Worm (Caenorhabditis elegans) whole organism, young adult: ENCODE data around the gene jmjd-3.3.

Experiments used
- D2030.7 ChIP-seq: fragments of 200-800 bp; sonication (Bioruptor generic); IDR thresholded peaks from 2 replicates; pipeline ENCODE4 v1.3.6; 2022; ENCODE audit warnings: missing genetic modification reagents, missing genetic modification characterization, missing compliant biosample characterization
- F23B12.7 ChIP-seq: sonication (generic microtip); optimal IDR thresholded peaks from 2 replicates; lab custom pipeline; 2017; ENCODE audit warnings: missing genetic modification characterization, mild to moderate bottlenecking, missing compliant biosample characterization, antibody characterized with exemption, moderate library complexity; ENCODE audit not compliant: insufficient read depth
- F33H1.4 ChIP-seq: fragments of 200-800 bp; sonication (Bioruptor generic); IDR thresholded peaks from 2 replicates; pipeline ENCODE4 v1.3.6; 2022; ENCODE audit warnings: missing genetic modification reagents, missing genetic modification characterization, missing compliant biosample characterization
- K11D2.4 ChIP-seq: fragments of 200-800 bp; sonication (Bioruptor generic); IDR thresholded peaks from 2 replicates; pipeline ENCODE4 v1.3.6; 2022; ENCODE audit warnings: missing genetic modification reagents, missing genetic modification characterization, missing compliant biosample characterization
- T07F8.4 ChIP-seq: sonication (generic microtip); optimal IDR thresholded peaks from 2 replicates; lab custom pipeline; 2016; ENCODE audit warnings: mild to moderate bottlenecking, missing genetic modification characterization, moderate library complexity, missing compliant biosample characterization
- ZK185.1 ChIP-seq: sonication (generic microtip); optimal IDR thresholded peaks from 2 replicates; lab custom pipeline; 2016; ENCODE audit warnings: mild to moderate bottlenecking, missing genetic modification characterization, missing compliant biosample characterization; ENCODE audit not compliant: poor library complexity, severe bottlenecking
- aptf-3 ChIP-seq: fragments of 200-800 bp; sonication (Bioruptor generic); IDR thresholded peaks from 2 replicates; pipeline ENCODE4 v1.3.6; 2022; ENCODE audit warnings: missing genetic modification characterization, missing compliant biosample characterization
- attf-3 ChIP-seq: fragments of 200-800 bp; sonication (Bioruptor generic); conservative IDR thresholded peaks from 2 replicates; pipeline ENCODE4 v1.3.6; 2022; ENCODE audit warnings: missing genetic modification reagents, missing genetic modification characterization, missing compliant biosample characterization
- attf-5 ChIP-seq: fragments of 200-800 bp; sonication (Bioruptor generic); optimal IDR thresholded peaks from 2 replicates; lab custom pipeline; 2018; ENCODE audit warnings: mild to moderate bottlenecking, missing genetic modification characterization, missing compliant biosample characterization
- attf-6 ChIP-seq: fragments of 200-800 bp; sonication (Bioruptor generic); IDR thresholded peaks from 2 replicates; pipeline ENCODE4 v1.3.6; 2022; ENCODE audit warnings: missing genetic modification reagents, missing genetic modification characterization, missing compliant biosample characterization
- cebp-1 ChIP-seq, 2 experiments: fragments of 200-800 bp in 1 of 2; sonication (Bioruptor generic) in 1 of 2; sonication (generic microtip) in 1 of 2; IDR thresholded peaks in 1 of 2; optimal IDR thresholded peaks in 1 of 2; 2 replicates each; pipeline versions ENCODE4 v1.3.6 to Lab custom; 2017 to 2022; ENCODE audit warnings: missing compliant biosample characterization in 2 of 2, missing genetic modification characterization in 2 of 2, mild to moderate bottlenecking in 1 of 2, missing genetic modification reagents in 1 of 2, moderate library complexity in 1 of 2
- ceh-100 ChIP-seq: fragments of 200-800 bp; sonication (Bioruptor generic); IDR thresholded peaks from 2 replicates; pipeline ENCODE4 v1.3.6; 2022; ENCODE audit warnings: missing genetic modification reagents, missing genetic modification characterization, missing compliant biosample characterization
- ceh-27 ChIP-seq: fragments of 200-800 bp; sonication (Bioruptor generic); optimal IDR thresholded peaks from 2 replicates; lab custom pipeline; 2018; ENCODE audit warnings: mild to moderate bottlenecking, missing genetic modification characterization, moderate library complexity, missing compliant biosample characterization
- ceh-79 ChIP-seq: sonication (generic microtip); optimal IDR thresholded peaks from 2 replicates; lab custom pipeline; 2017; ENCODE audit warnings: mild to moderate bottlenecking, missing genetic modification characterization, missing compliant biosample characterization
- die-1 ChIP-seq: sonication (generic microtip); optimal IDR thresholded peaks from 2 replicates; lab custom pipeline; 2016; ENCODE audit warnings: missing genotype, mild to moderate bottlenecking, missing genetic modification characterization, missing compliant biosample characterization
- dox-1 ChIP-seq: fragments of 200-800 bp; sonication (Bioruptor generic); IDR thresholded peaks from 2 replicates; pipeline ENCODE4 v1.3.6; 2022; ENCODE audit warnings: missing genetic modification reagents, missing genetic modification characterization, missing compliant biosample characterization
- efl-1 ChIP-seq: fragments of 150-350 bp; optimal IDR thresholded peaks from 2 replicates; lab custom pipeline; 2014; ENCODE audit warnings: missing biosample characterization, missing genetic modification reagents, missing genetic modification characterization
- egl-44 ChIP-seq: fragments of 200-800 bp; sonication (Bioruptor generic); IDR thresholded peaks from 2 replicates; pipeline ENCODE4 v1.3.6; 2022; ENCODE audit warnings: missing genetic modification reagents, missing genetic modification characterization, missing compliant biosample characterization
- gei-17 ChIP-seq: fragments of 200-800 bp; sonication (Bioruptor generic); optimal IDR thresholded peaks from 2 replicates; lab custom pipeline; 2018; ENCODE audit warnings: mild to moderate bottlenecking, missing genetic modification characterization, missing compliant biosample characterization
- hlh-12 ChIP-seq: sonication (generic microtip); optimal IDR thresholded peaks from 2 replicates; lab custom pipeline; 2016; ENCODE audit warnings: missing genetic modification characterization, missing compliant biosample characterization
- hmg-20 ChIP-seq: fragments of 200-800 bp; sonication (Bioruptor generic); IDR thresholded peaks from 2 replicates; pipeline ENCODE4 v1.3.6; 2022; ENCODE audit warnings: missing genetic modification reagents, missing genetic modification characterization, missing compliant biosample characterization
- lag-1 ChIP-seq: fragments of 200-800 bp; sonication (Bioruptor generic); IDR thresholded peaks from 2 replicates; pipeline ENCODE4 v1.3.6; 2022; ENCODE audit warnings: missing genetic modification reagents, missing genetic modification characterization, missing compliant biosample characterization
- let-526 ChIP-seq: fragments of 200-800 bp; sonication (Bioruptor generic); IDR thresholded peaks from 2 replicates; pipeline ENCODE4 v1.3.6; 2022; ENCODE audit warnings: missing genetic modification reagents, missing genetic modification characterization, missing compliant biosample characterization
- lin-54 ChIP-seq: fragments of 200-800 bp; sonication (Bioruptor generic); optimal IDR thresholded peaks from 2 replicates; lab custom pipeline; 2018; ENCODE audit warnings: mild to moderate bottlenecking, missing genetic modification characterization, missing compliant biosample characterization
- lir-1 ChIP-seq: fragments of 200-800 bp; sonication (Bioruptor generic); conservative IDR thresholded peaks from 2 replicates; pipeline ENCODE4 v1.3.6; 2022; ENCODE audit warnings: missing genetic modification reagents, missing genetic modification characterization, missing compliant biosample characterization
- lsl-1 ChIP-seq: fragments of 200-800 bp; sonication (Bioruptor generic); optimal IDR thresholded peaks from 2 replicates; lab custom pipeline; 2018; ENCODE audit warnings: mild to moderate bottlenecking, missing genetic modification characterization, moderate library complexity, missing compliant biosample characterization
- madf-10 ChIP-seq: sonication (generic microtip); optimal IDR thresholded peaks from 2 replicates; lab custom pipeline; 2016; ENCODE audit warnings: mild to moderate bottlenecking, missing genetic modification characterization, missing compliant biosample characterization
- madf-6 ChIP-seq: fragments of 200-800 bp; sonication (Bioruptor generic); IDR thresholded peaks from 2 replicates; pipeline ENCODE4 v1.3.6; 2022; ENCODE audit warnings: missing genetic modification reagents, missing genetic modification characterization, missing compliant biosample characterization
- mcd-1 ChIP-seq: fragments of 200-800 bp; sonication (Bioruptor generic); IDR thresholded peaks from 2 replicates; pipeline ENCODE4 v1.3.6; 2022; ENCODE audit warnings: missing genetic modification reagents, missing genetic modification characterization, missing compliant biosample characterization
- mel-28 ChIP-seq: sonication (generic microtip); optimal IDR thresholded peaks from 2 replicates; lab custom pipeline; 2016; ENCODE audit warnings: borderline replicate concordance, mild to moderate bottlenecking, missing genetic modification characterization, missing compliant biosample characterization
- mxl-1 ChIP-seq: sonication (generic microtip); optimal IDR thresholded peaks from 2 replicates; lab custom pipeline; 2016; ENCODE audit warnings: missing genetic modification characterization, missing compliant biosample characterization
- nhr-179 ChIP-seq: sonication (generic microtip); optimal IDR thresholded peaks from 2 replicates; lab custom pipeline; 2016; ENCODE audit warnings: mild to moderate bottlenecking, missing genetic modification characterization, missing compliant biosample characterization
- nhr-80 ChIP-seq: sonication (generic microtip); optimal IDR thresholded peaks from 2 replicates; lab custom pipeline; 2016; ENCODE audit warnings: missing genetic modification characterization, missing compliant biosample characterization
- nhr-90 ChIP-seq: sonication (generic microtip); optimal IDR thresholded peaks from 2 replicates; lab custom pipeline; 2016; ENCODE audit warnings: missing genotype, mild to moderate bottlenecking, missing genetic modification characterization, missing compliant biosample characterization
- pbrm-1 ChIP-seq: fragments of 200-800 bp; sonication (Bioruptor generic); IDR thresholded peaks from 2 replicates; pipeline ENCODE4 v1.3.6; 2022; ENCODE audit warnings: missing genetic modification reagents, missing genetic modification characterization, missing compliant biosample characterization
- rpc-1 ChIP-seq, 2 experiments: fragments of 150-350 bp in 1 of 2; sonication (generic microtip) in 1 of 2; optimal IDR thresholded peaks; 2 replicates each; lab custom pipeline; 2014 to 2018; ENCODE audit warnings: missing biosample characterization in 1 of 2, missing genetic modification characterization in 1 of 2, missing genetic modification reagents in 1 of 2, missing genotype in 1 of 2
- snpc-1.1 ChIP-seq: sonication (generic microtip); optimal IDR thresholded peaks from 2 replicates; lab custom pipeline; 2017; ENCODE audit warnings: missing genetic modification characterization, mild to moderate bottlenecking, missing compliant biosample characterization, antibody characterized with exemption, moderate library complexity, missing genotype, missing genetic modification reagents; ENCODE audit not compliant: insufficient read depth
- snpc-3.4 ChIP-seq: sonication (generic microtip); optimal IDR thresholded peaks from 2 replicates; lab custom pipeline; 2017; ENCODE audit warnings: missing genetic modification characterization, mild to moderate bottlenecking, missing compliant biosample characterization, antibody characterized with exemption, moderate library complexity, missing genotype, missing genetic modification reagents
- snpc-4 ChIP-seq, 5 experiments: fragments of 150-350 bp in 1 of 5; sonication (generic microtip) in 4 of 5; optimal IDR thresholded peaks; 2 replicates each; lab custom pipeline; 2014 to 2018; ENCODE audit warnings: missing genetic modification characterization in 5 of 5, missing biosample characterization in 3 of 5, antibody characterized with exemption in 2 of 5, mild to moderate bottlenecking in 2 of 5, missing compliant biosample characterization in 2 of 5, missing genotype in 2 of 5, moderate library complexity in 2 of 5, missing genetic modification reagents in 1 of 5
- sptf-2 ChIP-seq: fragments of 200-800 bp; sonication (Bioruptor generic); optimal IDR thresholded peaks from 2 replicates; lab custom pipeline; 2018; ENCODE audit warnings: mild to moderate bottlenecking, missing genetic modification characterization, missing compliant biosample characterization
- tbp1 ChIP-seq: fragments of 200-800 bp; sonication (Bioruptor generic); optimal IDR thresholded peaks from 2 replicates; lab custom pipeline; 2018; ENCODE audit warnings: mild to moderate bottlenecking, missing genetic modification characterization, missing compliant biosample characterization
- zfh-2 ChIP-seq: fragments of 200-800 bp; sonication (Bioruptor generic); conservative IDR thresholded peaks from 2 replicates; pipeline ENCODE4 v1.3.6; 2022; ENCODE audit warnings: missing genetic modification reagents, missing genetic modification characterization, missing compliant biosample characterization
- zim-3 ChIP-seq: sonication (generic microtip); optimal IDR thresholded peaks from 2 replicates; lab custom pipeline; 2017; ENCODE audit warnings: mild to moderate bottlenecking, missing genetic modification characterization, moderate library complexity, missing compliant biosample characterization
- ztf-18 ChIP-seq: sonication (generic microtip); optimal IDR thresholded peaks from 2 replicates; lab custom pipeline; 2016; ENCODE audit warnings: missing genotype, mild to moderate bottlenecking, missing genetic modification characterization, missing compliant biosample characterization
- ztf-28 ChIP-seq: fragments of 200-800 bp; sonication (Bioruptor generic); IDR thresholded peaks from 2 replicates; pipeline ENCODE4 v1.3.6; 2022; ENCODE audit warnings: missing genetic modification reagents, missing genetic modification characterization, missing compliant biosample characterization
- ztf-6 ChIP-seq: fragments of 200-800 bp; sonication (Bioruptor generic); IDR thresholded peaks from 2 replicates; pipeline ENCODE4 v1.3.6; 2022; ENCODE audit warnings: missing genetic modification reagents, missing genetic modification characterization, missing compliant biosample characterization

jmjd-3.3 gene

DNA sequence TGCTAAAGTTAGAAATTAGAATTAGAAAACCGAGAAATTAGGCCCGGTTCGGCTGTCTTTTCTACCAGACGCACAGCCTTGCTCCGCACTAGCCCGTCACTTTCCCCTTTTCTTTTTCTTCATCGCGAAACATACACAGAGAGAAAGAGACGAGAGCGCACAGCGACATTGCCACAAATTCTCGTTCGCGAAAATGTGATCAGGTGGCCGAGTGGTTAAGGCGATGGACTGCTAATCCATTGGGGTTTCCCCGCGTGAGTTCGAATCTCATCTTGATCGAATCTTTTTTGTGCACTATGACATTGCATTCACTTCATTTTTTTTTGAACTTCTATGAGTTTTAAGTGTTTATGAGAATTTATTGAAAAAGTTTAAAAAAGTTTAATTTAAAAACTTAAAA is 6.2 kb downstream of the jmjd-3.3 start:
- TF ChIP-seq egl-44 (GFP tag; lab: Robert Waterston, UW) (peak; percentile 54; the same call in 1 of the 2 replicates), zim-3 (tag; lab: Kevin White, UChicago) (peak; percentile 13), hlh-12 (no peak), attf-6 (no peak), aptf-3 (no peak), F33H1.4 (no peak), pbrm-1 (GFP tag; lab: Robert Waterston, UW) (peak; percentile 84), die-1 (peak; percentile 79), ZK185.1 (tag; lab: Kevin White, UChicago) (peak; percentile 61), zfh-2 (GFP tag; lab: Robert Waterston, UW) (peak; percentile 40; the same call in 1 of the 2 replicates), hmg-20 (peak; percentile 33; the same call in 1 of the 2 replicates), ceh-100 (GFP tag; lab: Robert Waterston, UW) (peak; percentile 49; the same call in 1 of the 2 replicates), ztf-6 (GFP tag; lab: Robert Waterston, UW) (no peak), snpc-1.1 (no peak), gei-17 (GFP tag; lab: Kevin White, UChicago) (peak; percentile 75), ceh-79 (tag; lab: Kevin White, UChicago) (no peak), snpc-4 (GFP tag; optimal IDR thresholded peaks at IDR 0.05; lab: Kevin White, UChicago) (peak; percentile 9), snpc-4 (tag; optimal IDR thresholded peaks at IDR 0.05; lab: Kevin White, UChicago) (peak in 3 of 4 experiments; percentile 31 to 65 (median 41)), lsl-1 (GFP tag; lab: Kevin White, UChicago) (no peak), ztf-28 (GFP tag; lab: Robert Waterston, UW) (0 out of 2 replicates have a peak, but pooled peaks have one; percentile 60), cebp-1 (GFP tag; IDR thresholded peaks at IDR 0.05; lab: Robert Waterston, UW) (0 out of 2 replicates have a peak, but pooled peaks have one; percentile 9), cebp-1 (tag; optimal IDR thresholded peaks at IDR 0.05; lab: Kevin White, UChicago) (no peak), attf-3 (GFP tag; lab: Robert Waterston, UW) (peak; percentile 48), lag-1 (GFP tag; lab: Robert Waterston, UW) (no peak), D2030.7 (peak; percentile 83), K11D2.4 (GFP tag; lab: Robert Waterston, UW) (peak; percentile 60), madf-6 (GFP tag; lab: Robert Waterston, UW) (no peak; the same call in 1 of the 2 replicates), sptf-2 (GFP tag; lab: Kevin White, UChicago) (peak; percentile 6), F23B12.7 (tag; lab: Kevin White, UChicago) (peak; percentile 60), lir-1 (GFP tag; lab: Robert Waterston, UW) (no peak), ztf-18 (peak; percentile 14), madf-10 (tag; lab: Kevin White, UChicago) (peak; percentile 43), nhr-80 (tag; lab: Kevin White, UChicago) (peak; percentile 41), let-526 (GFP tag; lab: Robert Waterston, UW) (no peak), lin-54 (peak; percentile 34), dox-1 (GFP tag; lab: Robert Waterston, UW) (peak; percentile 90), T07F8.4 (tag; lab: Kevin White, UChicago) (peak; percentile 38), mel-28 (tag; lab: Kevin White, UChicago) (no peak), rpc-1 (optimal IDR thresholded peaks at IDR 0.05; lab: Kevin White, UChicago) (peak; percentile 62), rpc-1 (tag; optimal IDR thresholded peaks at IDR 0.05; lab: Kevin White, UChicago) (peak; percentile 79), mxl-1 (tag; lab: Kevin White, UChicago) (no peak), snpc-3.4 (tag; lab: Kevin White, UChicago) (no peak), attf-5 (GFP tag; lab: Kevin White, UChicago) (no peak), nhr-179 (tag; lab: Kevin White, UChicago) (peak; percentile 32), efl-1 (GFP tag; lab: Kevin White, UChicago) (no peak), ceh-27 (GFP tag; lab: Kevin White, UChicago) (peak; percentile 57), nhr-90 (tag; lab: Kevin White, UChicago) (peak; percentile 60), tbp1 (GFP tag; lab: Kevin White, UChicago) (peak; percentile 92), mcd-1 (GFP tag; lab: Robert Waterston, UW) (peak; percentile 65)
